Worm (Caenorhabditis elegans): ENCODE data around the gene Y39A1A.18.

- TF ChIP-seq akir-1 (GFP tag; optimal IDR thresholded peaks at IDR 0.05) (no peak), unc-62 (GFP tag; optimal IDR thresholded peaks at IDR 0.05) (no peak), F10E7.11 (tag; optimal IDR thresholded peaks at IDR 0.05) (no peak), gei-17 (GFP tag; optimal IDR thresholded peaks at IDR 0.05) (no peak), madf-10 (tag; optimal IDR thresholded peaks at IDR 0.05) (no peak)
Observed at ce11 chrIII:10709676-10710075, 15.4 kb upstream of the Y39A1A.18 start.
